Worm (Caenorhabditis elegans): Measurements from ENCODE around the gene ttbk-2.2.
"Not testable (repeated sequence)": the region's sequence is repeated elsewhere in the genome, so short reads cannot be mapped to it uniquely, and the experiment has no call there.

Gene ttbk-2.2

DNA sequence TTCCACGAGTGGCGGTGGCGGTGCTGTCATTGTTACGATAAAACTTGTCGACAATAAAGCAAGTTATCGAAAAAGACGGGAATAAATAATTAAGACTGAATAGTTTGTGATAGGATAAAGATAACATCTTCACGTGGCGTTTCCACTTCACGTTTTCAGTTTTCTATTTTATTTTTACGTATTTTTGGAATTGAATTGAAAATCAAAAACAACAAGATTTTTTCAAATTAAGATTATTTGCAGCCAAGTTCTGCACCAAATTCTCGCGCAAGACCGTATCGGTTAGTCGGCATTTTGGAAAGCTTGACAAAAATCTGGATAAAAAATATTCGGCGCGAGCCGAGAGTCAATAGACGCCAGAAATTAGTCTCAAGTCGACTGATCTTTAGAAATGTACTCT lies at the start of gene ttbk-2.2:
TSS of gene ttbk-2.2 (minus strand) at position 101 of the 400 bp plus-strand sequence.
- not testable (repeated sequence) for TF ChIP-seq mab-5, nhr-237, hlh-1 (tag; optimal IDR thresholded peaks at IDR 0.05)

DNA sequence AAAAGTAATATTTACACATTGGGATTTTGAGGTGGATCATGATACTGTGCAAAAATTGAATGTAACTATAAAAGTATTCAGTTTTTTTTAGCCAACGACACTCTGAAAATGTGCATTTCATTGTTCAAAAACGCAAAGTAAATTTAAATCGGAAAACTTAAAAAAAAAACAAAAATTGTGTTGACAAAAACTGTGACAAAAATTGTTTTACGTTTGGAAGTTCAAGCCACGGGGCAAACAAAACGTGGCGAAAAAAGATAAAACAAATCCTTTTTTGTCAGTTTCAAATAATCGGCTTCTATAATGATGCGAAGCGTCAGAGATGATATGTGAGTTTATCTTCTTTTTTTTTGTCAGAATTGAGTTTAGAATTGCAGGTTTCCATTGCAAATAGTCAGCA lies 44.7 kb upstream of the ttbk-2.2 start, which contains the start of gene AC7.3:
TSS of gene AC7.3 (plus strand) at position 301 of the 400 bp plus-strand sequence.
- no peak for TF ChIP-seq nhr-2 (tag; optimal IDR thresholded peaks at IDR 0.05)
- TF ChIP-seq tbx-8 (GFP tag; optimal IDR thresholded peaks at IDR 0.05) = no peak
- TF ChIP-seq blmp-1 (tag; optimal IDR thresholded peaks at IDR 0.05) = no peak
- TF ChIP-seq ham-2 (GFP tag; optimal IDR thresholded peaks at IDR 0.05) = no peak
- no peak for TF ChIP-seq sptf-1 (tag; optimal IDR thresholded peaks at IDR 0.05)
- no peak for TF ChIP-seq nhr-76 (tag; optimal IDR thresholded peaks at IDR 0.05)
- no peak for TF ChIP-seq lin-32 (GFP tag; optimal IDR thresholded peaks at IDR 0.05)
- TF ChIP-seq M03D4.4 (tag; optimal IDR thresholded peaks at IDR 0.05) = no peak
- no peak for TF ChIP-seq mab-5 (tag; optimal IDR thresholded peaks at IDR 0.05)
- no peak for TF ChIP-seq nhr-12 (tag; optimal IDR thresholded peaks at IDR 0.05)
- no peak for TF ChIP-seq sem-2 (GFP tag; optimal IDR thresholded peaks at IDR 0.05)
- TF ChIP-seq lsy-2 (tag; optimal IDR thresholded peaks at IDR 0.05) = no peak

DNA sequence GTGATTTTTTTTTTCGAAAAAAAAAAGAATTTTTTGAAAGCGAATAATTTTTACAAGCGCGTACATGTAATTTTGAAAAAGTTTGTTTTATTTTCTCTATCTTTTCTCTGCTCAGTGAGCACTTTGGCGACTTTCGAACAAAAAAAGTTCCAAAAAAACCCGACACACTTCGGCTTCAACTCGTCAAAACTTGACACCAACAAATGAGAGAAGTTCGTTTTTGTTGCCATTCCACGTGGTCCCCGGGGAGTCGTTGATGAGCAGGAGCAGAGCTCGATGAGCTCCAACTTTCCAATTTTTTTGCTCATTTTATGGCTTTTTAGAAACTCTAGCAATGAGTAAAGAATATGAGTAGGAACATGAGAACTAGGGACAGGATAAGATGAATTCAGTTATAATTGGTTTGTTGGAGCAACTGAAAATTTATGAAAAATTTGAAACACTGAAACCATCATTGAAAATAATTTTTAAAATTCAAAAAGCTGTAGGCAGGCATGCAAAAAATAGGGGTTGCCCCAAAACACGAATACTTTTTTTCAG lies 43.7 kb upstream of the ttbk-2.2 start:
- TF ChIP-seq pha-4 (tag; optimal IDR thresholded peaks at IDR 0.05) = no peak
- TF ChIP-seq elt-3 (tag; optimal IDR thresholded peaks at IDR 0.05) = no peak
- TF ChIP-seq nhr-76 (tag; optimal IDR thresholded peaks at IDR 0.05) = no peak
- no peak for TF ChIP-seq drap-1 (GFP tag; optimal IDR thresholded peaks at IDR 0.05)
- no peak for TF ChIP-seq snpc-4 (tag; optimal IDR thresholded peaks at IDR 0.05)
- TF ChIP-seq ces-1 (GFP tag; optimal IDR thresholded peaks at IDR 0.05) = no peak
- no peak for TF ChIP-seq nhr-237 (tag; optimal IDR thresholded peaks at IDR 0.05)
- no peak for TF ChIP-seq nhr-28 (tag; optimal IDR thresholded peaks at IDR 0.05)
- no peak for TF ChIP-seq unc-62 (GFP tag; optimal IDR thresholded peaks at IDR 0.05)
- no peak for TF ChIP-seq sem-2 (GFP tag; optimal IDR thresholded peaks at IDR 0.05)
- TF ChIP-seq lsy-2 (tag; optimal IDR thresholded peaks at IDR 0.05) = no peak
- no peak for TF ChIP-seq ztf-11 (tag; optimal IDR thresholded peaks at IDR 0.05)

DNA sequence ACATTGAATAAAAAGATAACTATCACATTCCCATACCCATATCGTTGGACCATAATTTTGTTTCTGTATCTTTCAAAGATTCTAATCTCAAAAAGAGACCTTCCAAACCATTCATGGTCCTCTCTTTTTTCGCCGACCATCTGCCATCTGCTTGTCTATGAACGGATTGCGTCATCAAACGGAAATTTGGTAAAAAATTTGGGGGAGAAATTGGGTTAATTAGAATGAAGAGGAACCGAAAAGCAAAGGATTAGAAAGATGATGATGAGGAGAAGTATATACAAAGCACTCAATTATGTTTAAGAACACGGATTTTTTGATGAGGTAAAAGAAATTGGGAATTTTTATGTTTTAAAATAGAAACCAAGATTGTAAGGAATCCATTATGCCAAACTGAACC lies 43.2 kb upstream of the ttbk-2.2 start:
- TF ChIP-seq hlh-1 (tag; optimal IDR thresholded peaks at IDR 0.05) (no peak), elt-3 (tag; optimal IDR thresholded peaks at IDR 0.05) (no peak), elt-1 (tag; optimal IDR thresholded peaks at IDR 0.05; ENCODE audit: borderline replicate concordance, insufficient read depth) (peak; percentile 62), unc-62 (GFP tag; optimal IDR thresholded peaks at IDR 0.05) (no peak), ces-1 (GFP tag; optimal IDR thresholded peaks at IDR 0.05) (peak; percentile 69), nhr-2 (tag; optimal IDR thresholded peaks at IDR 0.05) (peak; percentile 20), ztf-11 (tag; optimal IDR thresholded peaks at IDR 0.05) (no peak), mep-1 (tag; optimal IDR thresholded peaks at IDR 0.05) (peak; percentile 7), zip-8 (tag; optimal IDR thresholded peaks at IDR 0.05) (peak; percentile 91)

DNA sequence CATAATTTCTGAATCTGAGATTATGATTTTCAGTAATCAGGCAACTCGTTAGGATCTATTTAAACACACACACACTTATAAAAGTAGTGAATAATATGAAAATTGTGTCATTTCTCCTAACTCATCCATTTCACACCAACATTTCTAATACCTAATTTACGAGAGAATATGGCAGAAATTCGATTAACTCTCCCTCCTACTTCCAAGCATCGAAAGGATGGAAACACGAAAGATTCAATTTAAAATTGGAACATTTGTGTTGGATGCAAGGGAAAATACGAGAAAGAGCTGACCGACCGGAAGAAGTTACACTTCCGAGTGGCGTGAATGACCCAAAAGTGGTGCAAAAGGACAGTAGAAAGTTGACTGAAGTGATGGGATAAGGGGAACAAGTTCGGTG lies 42.2 kb upstream of the ttbk-2.2 start:
- TF ChIP-seq ces-1 (GFP tag; optimal IDR thresholded peaks at IDR 0.05) = peak; percentile 98
- no peak for TF ChIP-seq cnd-1 (tag; optimal IDR thresholded peaks at IDR 0.05)

DNA sequence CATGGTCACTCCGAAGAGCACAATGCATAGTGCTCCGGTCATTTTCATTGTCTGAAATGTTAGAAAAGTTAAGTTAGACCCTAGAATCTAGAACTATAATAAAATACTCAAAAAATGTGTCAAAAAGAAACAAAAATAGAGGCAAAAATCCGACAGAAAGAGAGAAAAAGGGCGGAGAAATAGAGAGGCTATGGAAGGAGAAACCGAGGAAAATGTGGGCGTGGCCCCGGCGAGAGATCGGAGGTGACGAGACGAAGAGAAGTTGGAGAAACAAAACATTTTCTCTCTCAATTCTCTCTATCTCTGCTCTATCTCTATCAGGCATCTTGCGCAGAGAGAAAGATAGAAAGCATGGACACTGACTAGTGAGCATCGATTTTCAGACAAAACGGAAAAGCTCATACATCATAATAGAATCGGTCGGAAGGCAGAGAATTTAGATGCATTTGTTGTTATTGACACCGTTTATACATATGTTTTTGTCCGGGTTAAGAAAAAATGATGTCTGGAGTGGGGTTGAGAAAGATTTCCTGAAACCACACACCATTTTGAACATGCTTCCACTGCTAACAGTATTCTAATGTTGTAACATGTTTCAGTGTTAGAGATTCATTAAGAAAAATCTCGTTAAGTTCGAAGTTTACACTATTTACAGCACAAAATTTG lies 36.6 kb upstream of the ttbk-2.2 start, which contains the start of gene C02B10.3:
TSS of gene C02B10.3 (minus strand) at position 51 of the 666 bp plus-strand sequence.
- TF ChIP-seq ces-1 (GFP tag; optimal IDR thresholded peaks at IDR 0.05) = peak; percentile 68
- TF ChIP-seq unc-39 (tag; optimal IDR thresholded peaks at IDR 0.05) = no peak

DNA sequence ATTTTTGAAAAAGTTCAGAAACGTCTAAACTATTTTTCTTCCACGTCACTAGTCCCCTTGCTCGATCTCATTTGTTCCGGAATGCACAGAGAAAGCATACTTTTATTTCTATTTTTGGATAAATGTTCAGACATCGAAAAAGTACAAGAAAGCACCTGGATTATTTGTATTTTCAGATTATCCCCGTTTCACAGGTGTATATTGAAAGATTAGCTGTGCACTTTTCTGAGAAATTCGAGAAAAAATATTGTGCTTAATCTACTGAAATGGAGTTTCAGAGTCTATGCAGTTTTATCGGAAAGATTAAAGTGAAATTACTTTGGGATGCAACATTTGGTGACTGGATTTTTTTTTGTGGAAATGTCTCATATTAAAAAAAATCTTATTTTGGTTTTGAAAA lies 35.2 kb upstream of the ttbk-2.2 start:
- TF ChIP-seq mls-2 (tag; optimal IDR thresholded peaks at IDR 0.05) = no peak
- no peak for TF ChIP-seq ces-1 (GFP tag; optimal IDR thresholded peaks at IDR 0.05)
- no peak for TF ChIP-seq blmp-1 (tag; optimal IDR thresholded peaks at IDR 0.05)
- TF ChIP-seq lsy-2 (tag; optimal IDR thresholded peaks at IDR 0.05) = no peak
- TF ChIP-seq nhr-28 (tag; optimal IDR thresholded peaks at IDR 0.05) = no peak
- no peak for TF ChIP-seq flh-1 (GFP tag; optimal IDR thresholded peaks at IDR 0.05)
- TF ChIP-seq drap-1 (GFP tag; optimal IDR thresholded peaks at IDR 0.05) = no peak
- no peak for TF ChIP-seq lin-32 (GFP tag; optimal IDR thresholded peaks at IDR 0.05)
- no peak for TF ChIP-seq tbx-8 (GFP tag; optimal IDR thresholded peaks at IDR 0.05)
- TF ChIP-seq nhr-2 (tag; optimal IDR thresholded peaks at IDR 0.05) = no peak
- TF ChIP-seq mep-1 (tag; optimal IDR thresholded peaks at IDR 0.05) = no peak
- TF ChIP-seq ztf-11 (tag; optimal IDR thresholded peaks at IDR 0.05) = no peak
- TF ChIP-seq ceh-43 (GFP tag; optimal IDR thresholded peaks at IDR 0.05) = no peak
- no peak for TF ChIP-seq M03D4.4 (tag; optimal IDR thresholded peaks at IDR 0.05)
- TF ChIP-seq nhr-76 (tag; optimal IDR thresholded peaks at IDR 0.05) = no peak
- no peak for TF ChIP-seq bed-3 (GFP tag; optimal IDR thresholded peaks at IDR 0.05)
- no peak for TF ChIP-seq pha-4 (tag; optimal IDR thresholded peaks at IDR 0.05)
- no peak for TF ChIP-seq sptf-1 (tag; optimal IDR thresholded peaks at IDR 0.05)
- TF ChIP-seq unc-62 (GFP tag; optimal IDR thresholded peaks at IDR 0.05) = no peak
- no peak for TF ChIP-seq ceh-83 (GFP tag; optimal IDR thresholded peaks at IDR 0.05)
